Fruit fly (Drosophila melanogaster) whole organism, adult: Measurements from ENCODE around the gene CG17261.

Experiments
- CG11617 ChIP-seq: fragments of 200-800 bp; sonication (Bioruptor generic); optimal IDR thresholded peaks from 2 replicates; lab custom pipeline; 2017; ENCODE audit warnings: mild to moderate bottlenecking, missing biosample characterization, missing genetic modification reagents, missing genetic modification characterization
- CG12768 ChIP-seq: fragments of 200-800 bp; sonication (Bioruptor generic); optimal IDR thresholded peaks from 2 replicates; lab custom pipeline; 2017; ENCODE audit warnings: missing biosample characterization, missing genetic modification characterization, mild to moderate bottlenecking, moderate library complexity, missing genetic modification reagents
- CG14711 ChIP-seq: fragments of 200-800 bp; sonication (Bioruptor generic); optimal IDR thresholded peaks from 2 replicates; lab custom pipeline; 2018; ENCODE audit warnings: missing biosample characterization, mild to moderate bottlenecking, missing genetic modification characterization, moderate library complexity
- CG1620 ChIP-seq: fragments of 200-800 bp; sonication (Bioruptor generic); optimal IDR thresholded peaks from 2 replicates; lab custom pipeline; 2016; ENCODE audit warnings: missing biosample characterization, missing genetic modification characterization
- CG33017 ChIP-seq: fragments of 200-800 bp; sonication (Bioruptor generic); optimal IDR thresholded peaks from 2 replicates; lab custom pipeline; 2018; ENCODE audit warnings: missing biosample characterization, mild to moderate bottlenecking, missing genetic modification characterization, moderate library complexity
- CG5204 ChIP-seq: fragments of 200-800 bp; sonication (Bioruptor generic); optimal IDR thresholded peaks from 2 replicates; lab custom pipeline; 2016; ENCODE audit warnings: missing biosample characterization, missing genetic modification characterization
- CG7045 ChIP-seq: fragments of 200-800 bp; sonication (Bioruptor generic); optimal IDR thresholded peaks from 2 replicates; lab custom pipeline; 2017; ENCODE audit warnings: missing biosample characterization, mild to moderate bottlenecking, missing genetic modification characterization
- CG7101 ChIP-seq: fragments of 200-800 bp; sonication (Bioruptor generic); optimal IDR thresholded peaks from 2 replicates; lab custom pipeline; 2018; ENCODE audit warnings: missing biosample characterization, mild to moderate bottlenecking, missing genetic modification characterization, moderate library complexity
- Clk ChIP-seq: fragments of 200-800 bp; sonication (Bioruptor generic); optimal IDR thresholded peaks from 2 replicates; lab custom pipeline; 2017; ENCODE audit warnings: missing biosample characterization, missing genetic modification characterization
- Crg-1 ChIP-seq: fragments of 200-800 bp; sonication (Bioruptor generic); optimal IDR thresholded peaks from 2 replicates; lab custom pipeline; 2016; ENCODE audit warnings: missing biosample characterization, missing genetic modification characterization
- Hr96 ChIP-seq: fragments of 200-800 bp; sonication (Bioruptor generic); optimal IDR thresholded peaks from 2 replicates; lab custom pipeline; 2016; ENCODE audit warnings: missing biosample characterization, missing genetic modification characterization
- Mnt ChIP-seq: fragments of 200-800 bp; sonication (Bioruptor generic); optimal IDR thresholded peaks from 2 replicates; lab custom pipeline; 2016; ENCODE audit warnings: missing biosample characterization, mild to moderate bottlenecking, missing genetic modification characterization
- bab1 ChIP-seq: fragments of 200-800 bp; sonication (Bioruptor generic); optimal IDR thresholded peaks from 3 replicates; lab custom pipeline; 2019; ENCODE audit warnings: missing biosample characterization, mild to moderate bottlenecking, missing genetic modification characterization, moderate library complexity
- cic ChIP-seq: fragments of 200-800 bp; sonication (Bioruptor generic); optimal IDR thresholded peaks from 2 replicates; lab custom pipeline; 2017; ENCODE audit warnings: missing biosample characterization, mild to moderate bottlenecking, missing genetic modification characterization, moderate library complexity
- cnc ChIP-seq, 2 experiments: fragments of >200 bp; optimal IDR thresholded peaks; 2 replicates each; lab custom pipeline; 2017
- kay ChIP-seq: fragments of 200-800 bp; sonication (Bioruptor generic); peaks from one replicate; lab custom pipeline; 2016; ENCODE audit warnings: missing biosample characterization, missing genetic modification characterization, borderline replicate concordance
- ovo ChIP-seq: fragments of 200-800 bp; sonication (Bioruptor generic); optimal IDR thresholded peaks from 2 replicates; lab custom pipeline; 2016; ENCODE audit warnings: missing biosample characterization, missing genetic modification characterization
- pad ChIP-seq: fragments of 200-800 bp; sonication (Bioruptor generic); optimal IDR thresholded peaks from 3 replicates; lab custom pipeline; 2017; ENCODE audit warnings: missing biosample characterization, missing genetic modification characterization, mild to moderate bottlenecking, moderate library complexity, missing genetic modification reagents
- tj ChIP-seq: fragments of 200-800 bp; sonication (Bioruptor generic); optimal IDR thresholded peaks from 3 replicates; lab custom pipeline; 2017; ENCODE audit warnings: missing biosample characterization, mild to moderate bottlenecking, missing genetic modification characterization, moderate library complexity
- toe ChIP-seq: fragments of 200-800 bp; sonication (Bioruptor generic); optimal IDR thresholded peaks from 2 replicates; lab custom pipeline; 2016; ENCODE audit warnings: missing biosample characterization, missing genetic modification characterization

The CG17261 gene

DNA sequence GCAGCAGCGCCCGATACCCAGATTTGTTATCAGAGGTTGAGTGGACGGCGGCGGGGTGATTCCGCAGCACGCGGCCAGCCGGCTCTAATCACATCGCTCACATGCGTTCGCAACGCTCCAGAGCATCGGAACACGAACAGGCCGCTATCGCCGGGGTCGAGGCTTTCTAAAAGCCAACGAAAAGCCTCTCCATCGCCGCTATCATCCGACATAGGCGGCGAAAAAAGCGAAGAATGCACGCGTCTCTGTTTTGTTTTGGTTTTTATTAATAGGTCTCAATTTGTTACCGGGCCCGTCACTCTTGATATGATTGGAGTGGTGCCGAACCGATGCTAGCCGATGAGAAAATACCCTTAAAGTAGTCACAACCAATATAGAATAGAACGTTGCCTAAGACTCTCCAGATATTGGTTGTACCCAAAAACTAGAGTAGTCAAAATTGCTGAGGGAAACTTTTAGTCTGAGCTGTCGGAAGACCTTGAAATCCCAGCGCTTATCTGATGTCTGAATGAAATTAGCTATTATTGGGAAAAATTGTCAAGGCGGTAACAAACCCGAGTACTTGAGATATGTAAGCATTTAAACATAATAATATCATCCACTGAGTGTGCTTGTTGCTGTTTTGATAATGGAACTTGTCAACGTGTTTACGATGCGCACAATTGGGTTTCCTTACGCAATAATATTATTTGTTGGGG lies at the start of gene CG17261:
CG17261 (plus strand) TSS at position 634 of the 698 bp plus-strand sequence.
- TF ChIP-seq Mnt (GFP tag; lab: Kevin White, UChicago) = peak; percentile 74
- no peak for TF ChIP-seq ovo (GFP tag; lab: Kevin White, UChicago)
- TF ChIP-seq kay = peak; percentile 74
- TF ChIP-seq Hr96 (GFP tag; lab: Kevin White, UChicago) = no peak
- peak; percentile 39 for TF ChIP-seq CG7101 (tag; lab: Kevin White, UChicago)
- peak; percentile 35 for TF ChIP-seq CG14711 (tag; lab: Kevin White, UChicago)
- peak; percentile 49 for TF ChIP-seq cic (GFP tag; lab: Kevin White, UChicago)

DNA sequence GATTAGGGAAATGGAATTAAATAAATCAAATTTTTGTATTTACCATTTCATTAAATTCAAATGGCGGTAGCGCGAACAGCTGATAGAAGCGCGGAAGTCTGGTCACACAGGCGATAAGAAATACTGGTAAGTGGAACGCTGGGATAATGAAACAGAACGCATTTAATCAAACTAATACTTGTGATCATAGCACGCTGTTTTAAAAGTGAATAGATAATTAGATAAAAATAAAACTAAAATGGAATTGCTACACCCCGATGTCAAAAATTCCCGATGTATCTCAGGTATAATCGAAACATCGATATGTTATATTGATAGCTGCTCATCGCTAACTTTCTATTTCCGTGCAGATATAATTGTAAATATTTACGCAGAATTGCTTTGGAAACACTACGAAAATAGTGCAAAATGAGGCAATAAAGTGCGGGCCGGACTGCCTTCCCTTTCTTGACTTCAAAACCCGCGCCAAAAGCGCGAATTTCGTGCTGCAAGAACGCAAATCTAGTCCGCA lies 49.6 kb upstream of the CG17261 start, which contains the start of the genes okr and CG3558:
okr (minus strand) TSS at position 96 of the 511 bp plus-strand sequence.
CG3558 (plus strand) TSS at position 207 of the 511 bp plus-strand sequence.
- TF ChIP-seq bab1 (GFP tag; lab: Kevin White, UChicago) (peak; percentile 42), CG33017 (tag; lab: Kevin White, UChicago) (no peak)

dm6 chr2L:2993236-2993635 lies 49.1 kb upstream of the CG17261 start:
- peak; percentile 25 for TF ChIP-seq Mnt (GFP tag; lab: Kevin White, UChicago)
- no peak for TF ChIP-seq CG33017 (tag; lab: Kevin White, UChicago)
- peak; percentile 58 for TF ChIP-seq CG12768

- TF ChIP-seq CG1620 (GFP tag; lab: Kevin White, UChicago) = no peak
- TF ChIP-seq ovo (GFP tag; lab: Kevin White, UChicago) = no peak
- TF ChIP-seq CG14711 (tag; lab: Kevin White, UChicago) = no peak
- TF ChIP-seq Hr96 (GFP tag; lab: Kevin White, UChicago) = no peak
- no peak for TF ChIP-seq cnc (optimal IDR thresholded peaks at IDR 0.05; lab: Kevin White, UChicago)
Measured at dm6 chr2L:2993702-2994101, 48.6 kb upstream of the CG17261 start.

DNA sequence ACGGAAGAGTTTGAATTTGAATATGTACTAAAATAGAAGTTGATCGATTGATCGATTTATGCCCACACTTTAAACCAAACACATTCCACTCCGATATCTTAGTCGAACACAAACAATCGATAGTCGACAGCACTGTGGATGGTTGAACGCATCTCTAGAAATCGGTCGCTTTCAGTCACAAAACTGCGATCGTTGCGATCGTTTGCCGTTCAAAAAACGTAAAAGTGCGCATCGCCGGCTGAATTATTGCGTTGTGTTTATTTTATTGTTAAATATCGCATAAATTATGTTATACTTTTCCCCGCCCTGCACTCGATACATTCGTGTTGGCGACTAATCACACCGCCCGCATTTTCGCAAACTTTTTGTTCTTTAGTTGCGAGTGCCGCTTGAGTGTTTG lies 43.2 kb upstream of the CG17261 start, which contains the start of gene Ccdc85:
Ccdc85 (plus strand) TSS at position 174 of the 400 bp plus-strand sequence.
- TF ChIP-seq bab1 (GFP tag; lab: Kevin White, UChicago) (peak; percentile 19), tj (peak; percentile 61), CG5204 (GFP tag; lab: Kevin White, UChicago) (no peak)

dm6 chr2L:2999609-3000008 lies 42.7 kb upstream of the CG17261 start:
- no peak for TF ChIP-seq pad (GFP tag; lab: Kevin White, UChicago)
- no peak for TF ChIP-seq CG11617
- no peak for TF ChIP-seq tj
- no peak for TF ChIP-seq Clk (GFP tag; lab: Kevin White, UChicago)
- no peak for TF ChIP-seq CG1620 (GFP tag; lab: Kevin White, UChicago)
- TF ChIP-seq ovo (GFP tag; lab: Kevin White, UChicago) = no peak
- TF ChIP-seq CG5204 (GFP tag; lab: Kevin White, UChicago) = no peak
- TF ChIP-seq CG7101 (tag; lab: Kevin White, UChicago) = no peak
- TF ChIP-seq CG7045 (GFP tag; lab: Kevin White, UChicago) = no peak
- no peak for TF ChIP-seq cnc (optimal IDR thresholded peaks at IDR 0.05; lab: Kevin White, UChicago)
- TF ChIP-seq Crg-1 (GFP tag; lab: Kevin White, UChicago) = no peak
- no peak for TF ChIP-seq Mnt (GFP tag; lab: Kevin White, UChicago)
- TF ChIP-seq CG14711 (tag; lab: Kevin White, UChicago) = no peak
- TF ChIP-seq CG33017 (tag; lab: Kevin White, UChicago) = no peak
- TF ChIP-seq bab1 (GFP tag; lab: Kevin White, UChicago) = no peak
- no peak for TF ChIP-seq cic (GFP tag; lab: Kevin White, UChicago)
- no peak for TF ChIP-seq Hr96 (GFP tag; lab: Kevin White, UChicago)
- TF ChIP-seq kay = no peak
- TF ChIP-seq CG12768 = no peak

- TF ChIP-seq CG5204 (GFP tag; lab: Kevin White, UChicago) (no peak), Mnt (GFP tag; lab: Kevin White, UChicago) (no peak), toe (GFP tag; lab: Kevin White, UChicago) (no peak), Crg-1 (GFP tag; lab: Kevin White, UChicago) (no peak), Hr96 (GFP tag; lab: Kevin White, UChicago) (no peak), CG14711 (tag; lab: Kevin White, UChicago) (no peak), cnc (optimal IDR thresholded peaks at IDR 0.05; lab: Kevin White, UChicago) (no peak), CG33017 (tag; lab: Kevin White, UChicago) (no peak), ovo (GFP tag; lab: Kevin White, UChicago) (no peak)
Measured at dm6 chr2L:3000517-3000934, 41.8 kb upstream of the CG17261 start.
